Fruit fly (Drosophila melanogaster): ENCODE results near the gene CG10650.

Gene CG10650

DNA sequence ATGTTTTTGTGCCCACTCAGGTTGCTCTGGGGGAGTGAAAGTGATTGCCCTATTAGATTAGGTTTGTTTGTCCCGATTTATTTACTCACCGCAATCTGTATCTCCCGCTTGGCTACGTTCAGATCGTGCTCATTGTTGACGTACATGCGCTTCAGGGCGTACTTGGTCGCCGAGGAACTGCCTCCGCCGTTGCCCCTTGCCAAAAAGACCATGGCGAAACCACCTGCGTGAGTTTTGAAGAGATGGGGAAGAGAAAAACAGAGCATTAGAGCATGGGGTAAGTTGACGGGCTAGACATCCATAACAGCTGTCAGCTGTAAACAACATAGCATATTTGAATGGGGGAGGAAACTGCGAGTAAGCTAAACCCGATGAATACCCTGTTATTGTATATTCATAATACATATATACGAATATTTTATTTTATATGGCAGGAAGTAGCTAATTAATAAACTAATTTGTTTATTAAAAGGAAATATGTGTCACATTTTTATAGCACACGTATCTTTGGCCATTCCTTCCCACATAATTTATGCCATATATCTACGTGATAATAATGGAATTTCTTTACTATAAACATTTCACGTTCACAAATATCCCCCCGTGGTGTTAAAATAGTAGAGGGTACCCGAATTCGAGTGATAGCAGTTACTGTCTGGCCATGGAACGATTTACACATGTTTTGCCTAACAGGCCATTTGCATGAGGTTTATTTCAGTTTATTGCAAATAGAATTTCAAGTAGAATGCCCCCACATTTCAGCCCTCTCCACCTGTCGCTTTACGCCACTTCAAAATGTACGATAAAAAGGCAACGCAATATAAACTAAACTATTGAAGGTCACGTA is 30.1 kb downstream of the CG10650 start (continued):
- TF ChIP-seq CG11696 (GFP tag; IDR thresholded peaks at IDR 0.05) = no peak
- TF ChIP-seq CG7372 (GFP tag; IDR thresholded peaks at IDR 0.05) = peak; percentile 28; the same call in 1 of the 2 replicates
- TF ChIP-seq CG6689 (GFP tag; IDR thresholded peaks at IDR 0.05) = peak; percentile 45; the same call in 1 of the 2 replicates
- TF ChIP-seq az2 (GFP tag; optimal IDR thresholded peaks at IDR 0.05) = no peak
- no peak for TF ChIP-seq CG31224 (GFP tag; IDR thresholded peaks at IDR 0.05)
- no peak for TF ChIP-seq tna (GFP tag; IDR thresholded peaks at IDR 0.05; ENCODE audit: partially characterized antibody)
- TF ChIP-seq salm (tag; optimal IDR thresholded peaks at IDR 0.05) = no peak
- peak; percentile 71 for TF ChIP-seq dysf (GFP tag; IDR thresholded peaks at IDR 0.05)
- no peak for TF ChIP-seq MESR4 (GFP tag; optimal IDR thresholded peaks at IDR 0.05)
- peak; percentile 46 for TF ChIP-seq scrt (GFP tag; optimal IDR thresholded peaks at IDR 0.05)
- TF ChIP-seq CG17361 (GFP tag; IDR thresholded peaks at IDR 0.05) = no peak; the same call in 2 of the 3 replicates
- no peak for TF ChIP-seq BEAF-32 (GFP tag; optimal IDR thresholded peaks at IDR 0.05)
- TF ChIP-seq Ptx1 (GFP tag; IDR thresholded peaks at IDR 0.05) = peak; percentile 60
- TF ChIP-seq chm (GFP tag; IDR thresholded peaks at IDR 0.05) = peak; percentile 22; the same call in 1 of the 2 replicates
- no peak for TF ChIP-seq CG17385 (GFP tag; optimal IDR thresholded peaks at IDR 0.05)
- peak; percentile 53 for TF ChIP-seq Meics (GFP tag; optimal IDR thresholded peaks at IDR 0.05)
- TF ChIP-seq Xrp1 (GFP tag; IDR thresholded peaks at IDR 0.05) = peak; percentile 36; the same call in 1 of the 2 replicates
- TF ChIP-seq dimm (GFP tag; IDR thresholded peaks at IDR 0.05) = no peak
- TF ChIP-seq hkb (optimal IDR thresholded peaks at IDR 0.05) = no peak
- 0 out of 2 replicates have a peak, but pooled peaks have one; percentile 36 for TF ChIP-seq hkb (GFP tag; IDR thresholded peaks at IDR 0.05)
- peak; percentile 13 for TF ChIP-seq CG17829 (tag; optimal IDR thresholded peaks at IDR 0.05)
- TF ChIP-seq Lhr (GFP tag; optimal IDR thresholded peaks at IDR 0.05) = no peak
- no peak for TF ChIP-seq CG17328 (GFP tag; IDR thresholded peaks at IDR 0.05)
- no peak for TF ChIP-seq da (GFP tag; optimal IDR thresholded peaks at IDR 0.05)
- no peak for TF ChIP-seq Pdp1 (GFP tag; optimal IDR thresholded peaks at IDR 0.05)
- TF ChIP-seq CG6272 (GFP tag; IDR thresholded peaks at IDR 0.05) = 0 out of 2 replicates have a peak, but pooled peaks have one; percentile 11
- no peak for TF ChIP-seq Ets65A (GFP tag)
- TF ChIP-seq CG1792 (GFP tag; optimal IDR thresholded peaks at IDR 0.05) = no peak
- no peak for TF ChIP-seq Dp (GFP tag; optimal IDR thresholded peaks at IDR 0.05)
- TF ChIP-seq sisA (GFP tag; IDR thresholded peaks at IDR 0.05) = peak; percentile 24; the same call in 1 of the 2 replicates
- TF ChIP-seq Hand (GFP tag; optimal IDR thresholded peaks at IDR 0.05) = no peak
- peak; percentile 18; the same call in 1 of the 2 replicates for TF ChIP-seq Ada2b (GFP tag; IDR thresholded peaks at IDR 0.05)
- TF ChIP-seq ewg (GFP tag; optimal IDR thresholded peaks at IDR 0.05) = peak; percentile 7
- no peak for TF ChIP-seq Scr (GFP tag; IDR thresholded peaks at IDR 0.05; ENCODE audit: partially characterized antibody)
- no peak for TF ChIP-seq CG4820 (GFP tag; optimal IDR thresholded peaks at IDR 0.05)
- TF ChIP-seq kni (GFP tag; optimal IDR thresholded peaks at IDR 0.05) = no peak
- TF ChIP-seq CG9817 (tag; optimal IDR thresholded peaks at IDR 0.05) = peak; percentile 37
- TF ChIP-seq nau (GFP tag; optimal IDR thresholded peaks at IDR 0.05) = no peak
- TF ChIP-seq mld (GFP tag; IDR thresholded peaks at IDR 0.05; ENCODE audit: partially characterized antibody) = no peak
- no peak for TF ChIP-seq CG8359 (GFP tag; optimal IDR thresholded peaks at IDR 0.05; ENCODE audit: borderline replicate concordance)
- TF ChIP-seq sob (GFP tag; IDR thresholded peaks at IDR 0.05) = peak; percentile 53

All from whole organism, embryonic.